Fruit fly (Drosophila melanogaster): ENCODE measurements around the gene PEK.

DNA sequence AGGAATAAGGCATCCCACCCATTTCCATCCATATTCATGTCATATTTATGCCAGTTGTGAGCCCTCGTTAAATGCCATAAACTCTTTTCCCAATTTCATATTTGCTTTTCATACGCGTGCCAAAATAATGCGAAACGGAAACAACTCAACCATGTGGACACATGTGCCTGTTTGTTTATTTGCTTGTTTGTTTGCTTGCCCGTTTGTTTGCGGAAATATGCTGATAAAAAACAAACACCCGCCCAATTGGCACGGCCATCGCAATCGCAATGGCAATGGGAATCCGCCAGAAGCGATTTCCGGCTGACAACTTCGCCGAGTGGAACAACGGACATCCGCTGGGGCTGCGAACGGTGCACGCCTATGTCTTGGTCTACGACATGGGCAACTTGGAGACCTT lies 10.2 kb downstream of the PEK start:
- TF ChIP-seq CG14655 (GFP tag; optimal IDR thresholded peaks at IDR 0.05) = no peak
- TF ChIP-seq D1 (tag; optimal IDR thresholded peaks at IDR 0.05) = no peak
- TF ChIP-seq CG32121 (GFP tag; IDR thresholded peaks at IDR 0.05) = no peak
- no peak for TF ChIP-seq CG17806 (tag; optimal IDR thresholded peaks at IDR 0.05)
- no peak for TF ChIP-seq Pif1B (GFP tag; optimal IDR thresholded peaks at IDR 0.05)
- TF ChIP-seq EcR (GFP tag; optimal IDR thresholded peaks at IDR 0.05) = no peak
- TF ChIP-seq Ets98B (GFP tag; IDR thresholded peaks at IDR 0.05) = no peak
- TF ChIP-seq CG4496 (GFP tag; IDR thresholded peaks at IDR 0.05) = no peak
- no peak for TF ChIP-seq gl (tag; optimal IDR thresholded peaks at IDR 0.05)
- no peak for TF ChIP-seq CG10348 (GFP tag; IDR thresholded peaks at IDR 0.05)
- no peak for TF ChIP-seq CG34367 (tag; optimal IDR thresholded peaks at IDR 0.05)
